Fruit fly (Drosophila melanogaster): ENCODE measurements around the gene CG10561.

DNA sequence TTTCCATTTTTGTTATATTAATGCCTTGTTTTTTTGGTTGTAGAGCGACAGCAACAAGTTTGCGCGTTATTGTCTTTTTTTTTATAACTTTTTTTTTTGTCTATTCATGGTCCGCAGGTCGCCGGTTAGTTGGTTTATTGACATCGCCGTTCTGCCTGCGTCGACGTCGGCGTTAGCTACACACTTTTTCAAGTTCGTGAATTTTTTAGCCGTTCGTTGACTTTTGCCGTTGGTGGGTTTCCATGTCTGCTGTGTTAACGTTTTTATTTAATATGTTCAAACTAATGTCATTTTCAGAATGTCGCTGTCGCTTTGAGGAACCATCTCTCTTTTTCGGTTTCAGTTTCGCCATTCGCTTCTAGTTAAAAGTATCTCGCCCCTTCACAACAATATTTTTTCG, 32.4 kb downstream of the CG10561 start:
- no peak for TF ChIP-seq tgo (GFP tag; IDR thresholded peaks at IDR 0.05)
- TF ChIP-seq TFAM (GFP tag; optimal IDR thresholded peaks at IDR 0.05): no peak
- TF ChIP-seq CG17359 (tag; optimal IDR thresholded peaks at IDR 0.05): no peak
- TF ChIP-seq PHDP (tag; optimal IDR thresholded peaks at IDR 0.05): no peak
- no peak for TF ChIP-seq Rx (GFP tag; IDR thresholded peaks at IDR 0.05)

Measured in whole organism, embryonic.